Worm (Caenorhabditis elegans) whole organism, midembryonic: ENCODE data around the gene Y57G7A.11.

ENCODE experiments used
- T22C8.4 ChIP-seq: fragments of 200-800 bp; sonication (Bioruptor generic); IDR thresholded peaks from 2 replicates; pipeline ENCODE4 v1.3.6; 2022; ENCODE audit warnings: missing genetic modification characterization, missing compliant biosample characterization
- cog-1 ChIP-seq: sonication (generic microtip); optimal IDR thresholded peaks from 2 replicates; lab custom pipeline; 2016; ENCODE audit warnings: missing genetic modification characterization, missing compliant biosample characterization
- flt-1 ChIP-seq: fragments of 200-800 bp; sonication (Bioruptor generic); IDR thresholded peaks from 2 replicates; pipeline ENCODE4 v1.3.6; 2022; ENCODE audit warnings: missing genetic modification characterization, missing compliant biosample characterization
- klf-2 ChIP-seq: fragments of 200-800 bp; sonication (Bioruptor generic); conservative IDR thresholded peaks from 2 replicates; pipeline ENCODE4 v1.3.6; 2022; ENCODE audit warnings: missing genetic modification reagents, missing genetic modification characterization, missing compliant biosample characterization
- med-1 ChIP-seq: sonication (generic microtip); optimal IDR thresholded peaks from 2 replicates; lab custom pipeline; 2017; ENCODE audit warnings: missing genetic modification characterization, mild to moderate bottlenecking, missing compliant biosample characterization, antibody characterized with exemption, missing genetic modification reagents; ENCODE audit not compliant: insufficient read depth
- ref-1 ChIP-seq: fragments of 200-800 bp; sonication (Bioruptor generic); conservative IDR thresholded peaks from 2 replicates; pipeline ENCODE4 v1.3.6; 2022; ENCODE audit warnings: missing genetic modification reagents, missing genetic modification characterization, missing compliant biosample characterization
- tab-1 ChIP-seq: fragments of 200-800 bp; sonication (Bioruptor generic); IDR thresholded peaks from 2 replicates; pipeline ENCODE4 v1.3.6; 2022; ENCODE audit warnings: missing genetic modification characterization, missing compliant biosample characterization
- ztf-23 ChIP-seq: fragments of 200-800 bp; sonication (Bioruptor generic); IDR thresholded peaks from 2 replicates; pipeline ENCODE4 v1.3.6; 2022; ENCODE audit warnings: missing genetic modification reagents, missing genetic modification characterization, missing compliant biosample characterization
- ztf-29 ChIP-seq: fragments of 200-800 bp; sonication (Bioruptor generic); IDR thresholded peaks from 2 replicates; pipeline ENCODE4 v1.3.6; 2022; ENCODE audit warnings: missing genetic modification reagents, missing genetic modification characterization, missing compliant biosample characterization

ce11 chrII:1298169-1298568 lies 21.5 kb upstream of the Y57G7A.11 start, which contains the start of gene Y57G7A.1:
- TF ChIP-seq T22C8.4 (no peak), cog-1 (tag; lab: Kevin White, UChicago) (no peak), ztf-29 (no peak), klf-2 (no peak), ref-1 (GFP tag; lab: Robert Waterston, UW) (no peak), ztf-23 (GFP tag; lab: Robert Waterston, UW) (no peak), med-1 (GFP tag; lab: Kevin White, UChicago) (no peak), flt-1 (no peak), tab-1 (no peak)
